Fruit fly (Drosophila melanogaster): ENCODE data around the gene CG2614.

The CG2614 gene

dm6 chr2L:20700534-20701239, 44.5 kb downstream of the CG2614 start (continued):
- peak; percentile 56 for TF ChIP-seq Sp1 (GFP tag; optimal IDR thresholded peaks at IDR 0.05)
- TF ChIP-seq foxo (GFP tag; optimal IDR thresholded peaks at IDR 0.05), result peak in 1 of 2 experiments; percentile 88
- no peak for TF ChIP-seq Vsx2 (GFP tag; optimal IDR thresholded peaks at IDR 0.05; ENCODE audit: partially characterized antibody)
- TF ChIP-seq N (GFP tag; optimal IDR thresholded peaks at IDR 0.05), result no peak
- peak; percentile 5 for TF ChIP-seq CG32264 (GFP tag; optimal IDR thresholded peaks at IDR 0.05)

dm6 chr2L:20704511-20705266, 48.5 kb downstream of the CG2614 start:
- TF ChIP-seq foxo (GFP tag; optimal IDR thresholded peaks at IDR 0.05) (no peak), Vsx2 (GFP tag; optimal IDR thresholded peaks at IDR 0.05; ENCODE audit: partially characterized antibody) (no peak), HLH106 (tag; optimal IDR thresholded peaks at IDR 0.05) (no peak), Hr78 (GFP tag; optimal IDR thresholded peaks at IDR 0.05) (no peak), Abd-B (GFP tag; optimal IDR thresholded peaks at IDR 0.05) (no peak), dmrt93B (GFP tag; optimal IDR thresholded peaks at IDR 0.05) (no peak), Rel (GFP tag; optimal IDR thresholded peaks at IDR 0.05) (no peak), Rel (tag; optimal IDR thresholded peaks at IDR 0.05) (no peak), CG9705 (GFP tag; optimal IDR thresholded peaks at IDR 0.05) (no peak), psq (GFP tag; optimal IDR thresholded peaks at IDR 0.05) (no peak), rgr (GFP tag; optimal IDR thresholded peaks at IDR 0.05) (no peak), lola (GFP tag; optimal IDR thresholded peaks at IDR 0.05) (no peak), Hr83 (GFP tag; optimal IDR thresholded peaks at IDR 0.05; ENCODE audit: poor library complexity, severe bottlenecking) (no peak), Dfd (GFP tag; optimal IDR thresholded peaks at IDR 0.05) (no peak), woc (GFP tag; optimal IDR thresholded peaks at IDR 0.05) (no peak), OdsH (GFP tag; optimal IDR thresholded peaks at IDR 0.05) (no peak)

dm6 chr2L:20705869-20706368, 49.7 kb downstream of the CG2614 start:
- TF ChIP-seq Myc (optimal IDR thresholded peaks at IDR 0.05) (no peak), Rel (GFP tag; optimal IDR thresholded peaks at IDR 0.05) (no peak), Rel (tag; optimal IDR thresholded peaks at IDR 0.05) (no peak), Dfd (GFP tag; optimal IDR thresholded peaks at IDR 0.05) (no peak), Hr78 (GFP tag; optimal IDR thresholded peaks at IDR 0.05) (no peak), dmrt93B (GFP tag; optimal IDR thresholded peaks at IDR 0.05) (no peak), Sp1 (GFP tag; optimal IDR thresholded peaks at IDR 0.05) (no peak), sv (GFP tag; optimal IDR thresholded peaks at IDR 0.05) (no peak), GATAd (GFP tag; optimal IDR thresholded peaks at IDR 0.05) (no peak), CG9705 (GFP tag; optimal IDR thresholded peaks at IDR 0.05) (no peak), tai (GFP tag; optimal IDR thresholded peaks at IDR 0.05) (no peak), Hr83 (GFP tag; optimal IDR thresholded peaks at IDR 0.05; ENCODE audit: poor library complexity, severe bottlenecking) (no peak), dsf (GFP tag; optimal IDR thresholded peaks at IDR 0.05; ENCODE audit: borderline replicate concordance) (no peak), OdsH (GFP tag; optimal IDR thresholded peaks at IDR 0.05) (no peak), HLH106 (tag; optimal IDR thresholded peaks at IDR 0.05) (no peak), h (GFP tag; optimal IDR thresholded peaks at IDR 0.05) (no peak), ey (GFP tag; optimal IDR thresholded peaks at IDR 0.05) (no peak), Dif (GFP tag; optimal IDR thresholded peaks at IDR 0.05; ENCODE audit: partially characterized antibody) (no peak)

Data from whole organism, wandering third instar larva.